Worm (Caenorhabditis elegans): ENCODE measurements around the gene oac-49.

oac-49 gene

DNA sequence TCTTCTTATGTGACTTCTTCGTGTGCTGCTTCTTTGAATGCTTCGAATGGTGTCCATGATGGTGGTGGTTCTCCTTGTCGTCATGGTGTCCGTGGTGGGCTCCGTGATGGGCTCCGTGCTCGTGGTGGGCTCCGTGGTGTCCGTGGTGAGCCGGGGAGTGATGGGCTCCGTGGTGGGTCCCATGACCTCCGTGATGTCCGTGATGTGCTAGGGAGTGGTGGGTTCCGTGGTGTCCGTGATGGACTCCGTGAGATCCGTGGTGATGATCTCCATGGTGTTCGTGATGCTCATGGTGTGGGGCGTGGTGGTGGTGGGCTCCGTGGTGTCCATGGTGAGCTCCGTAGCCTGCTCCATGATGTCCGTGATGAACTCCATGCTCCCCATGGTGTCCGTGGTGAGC lies 16.6 kb upstream of the oac-49 start:
- TF ChIP-seq set-16 (GFP tag; IDR thresholded peaks at IDR 0.05) (peak; percentile 79), daf-16 (GFP tag; optimal IDR thresholded peaks at IDR 0.05) (no peak), daf-16 (tag; optimal IDR thresholded peaks at IDR 0.05) (no peak), ceh-62 (tag; optimal IDR thresholded peaks at IDR 0.05) (no peak), zfp-2 (tag; optimal IDR thresholded peaks at IDR 0.05) (no peak), zip-11 (GFP tag; IDR thresholded peaks at IDR 0.05) (no peak), D1046.2 (GFP tag; IDR thresholded peaks at IDR 0.05) (no peak), Y105C5A.15 (GFP tag; IDR thresholded peaks at IDR 0.05) (no peak), fos-1 (tag; optimal IDR thresholded peaks at IDR 0.05) (no peak), nhr-11 (tag; optimal IDR thresholded peaks at IDR 0.05) (no peak)

DNA sequence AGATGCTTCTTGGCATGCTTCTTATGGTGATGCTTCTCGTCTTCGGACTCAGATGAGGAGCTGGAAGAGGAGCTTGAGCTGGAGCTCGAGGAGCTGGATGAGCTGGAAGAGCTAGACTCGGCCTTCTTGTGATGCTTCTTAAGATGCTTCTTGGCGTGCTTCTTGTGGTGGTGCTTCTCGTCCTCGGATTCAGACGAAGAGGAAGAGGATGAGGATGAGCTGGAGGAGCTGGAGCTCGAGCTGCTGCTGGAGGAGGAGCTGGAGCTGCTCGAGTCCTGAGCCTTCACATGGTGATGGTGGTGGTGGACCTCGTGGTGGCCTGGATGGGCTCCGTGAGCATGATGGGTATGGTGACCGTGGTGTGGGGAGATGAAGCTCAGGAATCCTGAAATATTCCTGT lies 15.0 kb upstream of the oac-49 start:
- no peak for TF ChIP-seq ces-1 (GFP tag; optimal IDR thresholded peaks at IDR 0.05)
- TF ChIP-seq set-16 (GFP tag; IDR thresholded peaks at IDR 0.05) = peak; percentile 89
- 0 out of 2 replicates have a peak, but pooled peaks have one; percentile 11 for TF ChIP-seq php-3 (GFP tag; IDR thresholded peaks at IDR 0.05)

DNA sequence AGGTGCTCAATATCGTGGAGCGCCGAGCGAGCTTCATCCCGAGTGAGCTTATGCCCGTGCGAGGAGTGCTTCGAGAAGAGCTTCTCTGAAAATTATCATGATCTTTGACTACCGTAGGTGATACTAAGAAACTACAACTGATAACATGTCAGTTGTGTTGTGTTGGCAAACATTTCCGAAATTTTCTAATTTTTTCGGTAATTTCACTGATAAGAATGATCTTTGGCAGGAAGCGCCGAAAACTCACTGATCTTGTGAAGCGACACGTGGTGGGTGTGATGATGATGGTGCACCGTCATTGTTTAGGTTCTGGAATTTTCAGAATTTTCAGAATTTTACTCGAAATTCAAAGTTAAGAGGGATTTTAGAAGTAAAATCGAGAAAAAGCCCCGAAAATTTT lies 14.5 kb upstream of the oac-49 start, which contains the start of gene Y39B6A.1:
TSS of gene Y39B6A.1 (minus strand) at position 309 of the 400 bp plus-strand sequence.
- TF ChIP-seq pqm-1 (tag; optimal IDR thresholded peaks at IDR 0.05) (peak; percentile 5), hlh-30 (tag; optimal IDR thresholded peaks at IDR 0.05; ENCODE audit: insufficient read depth) (peak; percentile 14), nhr-28 (tag; optimal IDR thresholded peaks at IDR 0.05) (peak; percentile 62), unc-39 (tag; optimal IDR thresholded peaks at IDR 0.05) (no peak), nhr-10 (tag; optimal IDR thresholded peaks at IDR 0.05) (no peak), T26A8.4 (GFP tag; IDR thresholded peaks at IDR 0.05) (no peak), dve-1 (tag; optimal IDR thresholded peaks at IDR 0.05; ENCODE audit: insufficient read depth) (peak; percentile 70), hlh-11 (tag; optimal IDR thresholded peaks at IDR 0.05) (peak; percentile 59), dmd-6 (GFP tag; IDR thresholded peaks at IDR 0.05) (peak; percentile 45), nhr-77 (tag; optimal IDR thresholded peaks at IDR 0.05) (peak; percentile 28), lin-38 (GFP tag; IDR thresholded peaks at IDR 0.05) (no peak), mdl-1 (tag; optimal IDR thresholded peaks at IDR 0.05) (peak in 1 of 2 experiments; percentile 34), aly-2 (tag; optimal IDR thresholded peaks at IDR 0.05) (no peak), daf-16 (GFP tag; optimal IDR thresholded peaks at IDR 0.05) (no peak), daf-16 (tag; optimal IDR thresholded peaks at IDR 0.05) (peak; percentile 47), mep-1 (tag; optimal IDR thresholded peaks at IDR 0.05) (peak; percentile 15), ceh-82 (tag; optimal IDR thresholded peaks at IDR 0.05) (no peak)

ce11 chrV:19205450-19205849 lies 12.3 kb upstream of the oac-49 start:
- TF ChIP-seq nhr-28 (tag; optimal IDR thresholded peaks at IDR 0.05) (peak; percentile 77), jun-1 (tag; optimal IDR thresholded peaks at IDR 0.05) (no peak), lsy-2 (tag; optimal IDR thresholded peaks at IDR 0.05) (peak in 1 of 2 experiments; percentile 13), Y5F2A.4 (GFP tag; optimal IDR thresholded peaks at IDR 0.05) (no peak), hlh-11 (tag; optimal IDR thresholded peaks at IDR 0.05) (peak; percentile 87), rbr-2 (tag; optimal IDR thresholded peaks at IDR 0.05) (no peak), tra-1 (GFP tag; IDR thresholded peaks at IDR 0.05) (peak; percentile 82), dve-1 (tag; optimal IDR thresholded peaks at IDR 0.05; ENCODE audit: insufficient read depth) (peak; percentile 72), Y75B8A.6 (GFP tag; IDR thresholded peaks at IDR 0.05) (no peak), ceh-20 (GFP tag; IDR thresholded peaks at IDR 0.05) (peak; percentile 83), pqm-1 (tag; optimal IDR thresholded peaks at IDR 0.05) (peak; percentile 22), arid-1 (GFP tag; conservative IDR thresholded peaks at IDR 0.05) (no peak), dmd-6 (GFP tag; IDR thresholded peaks at IDR 0.05) (peak; percentile 88), lin-1 (GFP tag; IDR thresholded peaks at IDR 0.05) (0 out of 2 replicates have a peak, but pooled peaks have one; percentile 54), unc-62 (GFP tag; optimal IDR thresholded peaks at IDR 0.05 in 1 of 2) (no peak), unc-62 (tag; optimal IDR thresholded peaks at IDR 0.05) (no peak), daf-16 (GFP tag; optimal IDR thresholded peaks at IDR 0.05) (no peak), daf-16 (tag; optimal IDR thresholded peaks at IDR 0.05) (peak; percentile 74), dpl-1 (GFP tag; optimal IDR thresholded peaks at IDR 0.05) (no peak), lin-38 (GFP tag; IDR thresholded peaks at IDR 0.05) (0 out of 2 replicates have a peak, but pooled peaks have one; percentile 18), php-3 (GFP tag; IDR thresholded peaks at IDR 0.05) (peak; percentile 99), hlh-30 (tag; optimal IDR thresholded peaks at IDR 0.05; ENCODE audit: insufficient read depth) (peak; percentile 64), nhr-77 (tag; optimal IDR thresholded peaks at IDR 0.05) (peak; percentile 32), hif-1 (tag; optimal IDR thresholded peaks at IDR 0.05) (peak in 1 of 2 experiments; percentile 2), mxl-2 (GFP tag; conservative IDR thresholded peaks at IDR 0.05) (0 out of 2 replicates have a peak, but pooled peaks have one; percentile 29), mdl-1 (tag; optimal IDR thresholded peaks at IDR 0.05) (peak in 1 of 2 experiments; percentile 65), egl-27 (tag; optimal IDR thresholded peaks at IDR 0.05) (no peak), mep-1 (tag; optimal IDR thresholded peaks at IDR 0.05) (peak; percentile 6), mxl-3 (GFP tag; optimal IDR thresholded peaks at IDR 0.05) (peak; percentile 49), nhr-102 (tag; optimal IDR thresholded peaks at IDR 0.05) (peak; percentile 2)
